Fruit fly (Drosophila melanogaster): ENCODE data around the gene Drgx.

dm6 chr2L:3693805-3694204, 31.3 kb downstream of the Drgx start, which contains the start of gene Acp24A4:
- TF ChIP-seq CG12768 (GFP tag; optimal IDR thresholded peaks at IDR 0.05) = no peak
- no peak for TF ChIP-seq pad (GFP tag; optimal IDR thresholded peaks at IDR 0.05)
- TF ChIP-seq cic (GFP tag; optimal IDR thresholded peaks at IDR 0.05) = no peak
- no peak for TF ChIP-seq toe (GFP tag; optimal IDR thresholded peaks at IDR 0.05)
- no peak for TF ChIP-seq Crg-1 (GFP tag; optimal IDR thresholded peaks at IDR 0.05)
- TF ChIP-seq Clk (GFP tag; optimal IDR thresholded peaks at IDR 0.05) = no peak
- TF ChIP-seq CG1620 (GFP tag; optimal IDR thresholded peaks at IDR 0.05) = no peak
- TF ChIP-seq Mnt (GFP tag; optimal IDR thresholded peaks at IDR 0.05) = no peak
- TF ChIP-seq tj (GFP tag; optimal IDR thresholded peaks at IDR 0.05) = no peak
- no peak for TF ChIP-seq CG7101 (tag; optimal IDR thresholded peaks at IDR 0.05)
- TF ChIP-seq CG7045 (GFP tag; optimal IDR thresholded peaks at IDR 0.05) = no peak
- TF ChIP-seq CG14711 (tag; optimal IDR thresholded peaks at IDR 0.05) = no peak
- TF ChIP-seq CG33017 (tag; optimal IDR thresholded peaks at IDR 0.05) = no peak
- TF ChIP-seq CG11617 (GFP tag; optimal IDR thresholded peaks at IDR 0.05) = no peak
